Fruit fly (Drosophila melanogaster) whole organism, embryonic: ENCODE results near the gene CG42535.

Experiments
- ATbp ChIP-seq: fragments of 200-800 bp; sonication (Bioruptor generic); optimal IDR thresholded peaks from 2 replicates; lab custom pipeline; 2017; ENCODE audit warnings: missing biosample characterization, mild to moderate bottlenecking, missing genetic modification characterization, missing genetic modification reagents
- Abd-B ChIP-seq: fragments of 200-800 bp; sonication (Bioruptor generic); optimal IDR thresholded peaks from 2 replicates; lab custom pipeline; 2018; ENCODE audit warnings: missing biosample characterization, mild to moderate bottlenecking, missing genetic modification characterization, moderate library complexity
- CG10565 ChIP-seq: fragments of 200-800 bp; sonication (Bioruptor generic); optimal IDR thresholded peaks from 3 replicates; lab custom pipeline; 2016; ENCODE audit warnings: missing biosample characterization, mild to moderate bottlenecking, missing genetic modification characterization
- CG10979 ChIP-seq: fragments of 200-800 bp; sonication (Bioruptor generic); optimal IDR thresholded peaks from 2 replicates; lab custom pipeline; 2018; ENCODE audit warnings: missing biosample characterization, mild to moderate bottlenecking, missing genetic modification characterization, moderate library complexity
- CG11504 ChIP-seq: fragments of 200-800 bp; sonication (Bioruptor generic); optimal IDR thresholded peaks from 3 replicates; lab custom pipeline; 2019; ENCODE audit warnings: missing biosample characterization, mild to moderate bottlenecking, missing genetic modification characterization, moderate library complexity
- CG12071 ChIP-seq: fragments of 200-800 bp; sonication (Bioruptor generic); optimal IDR thresholded peaks from 3 replicates; lab custom pipeline; 2018; ENCODE audit warnings: missing biosample characterization, mild to moderate bottlenecking, missing genetic modification characterization
- CG13894 ChIP-seq: fragments of 200-800 bp; sonication (Bioruptor generic); optimal IDR thresholded peaks from 3 replicates; lab custom pipeline; 2018; ENCODE audit warnings: missing biosample characterization, mild to moderate bottlenecking, missing genetic modification characterization, moderate library complexity
- CG14014 ChIP-seq: fragments of 200-800 bp; sonication (Bioruptor generic); IDR thresholded peaks from 2 replicates; pipeline ENCODE4 v1.3.6; 2022; ENCODE audit warnings: missing biosample characterization, missing genetic modification characterization
- CG14441 ChIP-seq: fragments of 200-800 bp; sonication (Bioruptor generic); IDR thresholded peaks from 2 replicates; pipeline ENCODE4 v1.3.6; 2022; ENCODE audit warnings: missing biosample characterization, missing genetic modification characterization
- CG15073 ChIP-seq: fragments of 200-800 bp; sonication (Bioruptor generic); optimal IDR thresholded peaks from 2 replicates; lab custom pipeline; 2016; ENCODE audit warnings: missing biosample characterization, missing genetic modification characterization
- CG1529 ChIP-seq: fragments of 200-800 bp; sonication (Bioruptor generic); optimal IDR thresholded peaks from 3 replicates; lab custom pipeline; 2018; ENCODE audit warnings: missing biosample characterization, missing genetic modification characterization
- CG15514 ChIP-seq: fragments of 200-800 bp; sonication (Bioruptor generic); optimal IDR thresholded peaks from 3 replicates; lab custom pipeline; 2017; ENCODE audit warnings: missing biosample characterization, missing genetic modification characterization, mild to moderate bottlenecking, moderate library complexity, missing genetic modification reagents
- CG1792 ChIP-seq: fragments of 200-800 bp; sonication (Bioruptor generic); optimal IDR thresholded peaks from 2 replicates; lab custom pipeline; 2016; ENCODE audit warnings: missing biosample characterization, missing genetic modification characterization
- CG2199 ChIP-seq: fragments of 200-800 bp; sonication (Bioruptor generic); IDR thresholded peaks from 3 replicates; pipeline ENCODE4 v1.3.6; 2022; ENCODE audit warnings: missing biosample characterization, missing genetic modification characterization
- CG32772 ChIP-seq: fragments of 200-800 bp; sonication (Bioruptor generic); IDR thresholded peaks from 2 replicates; pipeline ENCODE4 v1.3.6; 2022; ENCODE audit warnings: missing biosample characterization, missing genetic modification characterization
- CG34376 ChIP-seq: fragments of 200-800 bp; sonication (Bioruptor generic); optimal IDR thresholded peaks from 2 replicates; lab custom pipeline; 2018; ENCODE audit warnings: missing biosample characterization, mild to moderate bottlenecking, missing genetic modification characterization
- CG3995 ChIP-seq: fragments of 200-800 bp; sonication (Bioruptor generic); optimal IDR thresholded peaks from 3 replicates; lab custom pipeline; 2016; ENCODE audit warnings: missing biosample characterization, missing genetic modification characterization
- CG4360 ChIP-seq: fragments of 200-800 bp; sonication (Bioruptor generic); IDR thresholded peaks from 2 replicates; pipeline ENCODE4 v1.3.6; 2022; ENCODE audit warnings: missing biosample characterization, missing genetic modification characterization
- CG5953 ChIP-seq: fragments of 200-800 bp; sonication (Bioruptor generic); IDR thresholded peaks from 2 replicates; pipeline ENCODE4 v1.3.6; 2022; ENCODE audit warnings: missing biosample characterization, missing genetic modification characterization
- CG7786 ChIP-seq: fragments of 200-800 bp; sonication (Bioruptor generic); optimal IDR thresholded peaks from 2 replicates; lab custom pipeline; 2016; ENCODE audit warnings: missing biosample characterization, missing genetic modification characterization
- CG8290 ChIP-seq, 3 experiments: fragments of 200-800 bp; sonication (Bioruptor generic); optimal IDR thresholded peaks; 2 replicates each; lab custom pipeline; 2016 to 2019; ENCODE audit warnings: missing biosample characterization in 3 of 3, missing genetic modification characterization in 3 of 3, mild to moderate bottlenecking in 2 of 3, moderate library complexity in 1 of 3
- CG9437 ChIP-seq: fragments of 200-800 bp; sonication (Bioruptor generic); optimal IDR thresholded peaks from 2 replicates; lab custom pipeline; 2018; ENCODE audit warnings: missing biosample characterization, mild to moderate bottlenecking, missing genetic modification characterization
- CkIIα-i1 ChIP-seq: fragments of 200-800 bp; sonication (Bioruptor generic); IDR thresholded peaks from 2 replicates; pipeline ENCODE4 v1.3.6; 2022; ENCODE audit warnings: missing biosample characterization, missing genetic modification characterization
- Dll ChIP-seq: fragments of 200-800 bp; sonication (Bioruptor generic); IDR thresholded peaks from 4 replicates; pipeline ENCODE4 v1.3.6; 2022; ENCODE audit warnings: missing biosample characterization, missing genetic modification characterization; ENCODE audit not compliant: partially characterized antibody
- Dp ChIP-seq: fragments of 200-800 bp; sonication (Bioruptor generic); optimal IDR thresholded peaks from 2 replicates; lab custom pipeline; 2018; ENCODE audit warnings: missing biosample characterization, mild to moderate bottlenecking, missing genetic modification characterization, moderate library complexity
- ERR ChIP-seq: fragments of 200-800 bp; sonication (Bioruptor generic); optimal IDR thresholded peaks from 2 replicates; lab custom pipeline; 2016; ENCODE audit warnings: missing biosample characterization, missing genetic modification characterization
- Fer1 ChIP-seq: fragments of 200-800 bp; sonication (Bioruptor generic); optimal IDR thresholded peaks from 2 replicates; lab custom pipeline; 2017; ENCODE audit warnings: missing biosample characterization, mild to moderate bottlenecking, missing genetic modification characterization
- Hmr ChIP-seq: fragments of 200-800 bp; sonication (Bioruptor generic); optimal IDR thresholded peaks from 3 replicates; lab custom pipeline; 2017; ENCODE audit warnings: mild to moderate bottlenecking, missing biosample characterization, missing genetic modification reagents, missing genetic modification characterization
- Hr3 ChIP-seq: fragments of 200-800 bp; sonication (Bioruptor generic); optimal IDR thresholded peaks from 3 replicates; lab custom pipeline; 2016; ENCODE audit warnings: missing biosample characterization, missing genetic modification characterization
- MBD-R2 ChIP-seq: fragments of 200-800 bp; sonication (Bioruptor generic); IDR thresholded peaks from 2 replicates; pipeline ENCODE4 v1.3.6; 2022; ENCODE audit warnings: missing biosample characterization, missing genetic modification characterization
- Side ChIP-seq: fragments of 200-800 bp; sonication (Bioruptor generic); optimal IDR thresholded peaks from 2 replicates; lab custom pipeline; 2016; ENCODE audit warnings: missing biosample characterization, missing genetic modification characterization
- ash1 ChIP-seq: fragments of 200-800 bp; sonication (Bioruptor generic); optimal IDR thresholded peaks from 2 replicates; lab custom pipeline; 2018; ENCODE audit warnings: missing biosample characterization, mild to moderate bottlenecking, missing genetic modification characterization
- crp ChIP-seq, 2 experiments: fragments of 200-800 bp; sonication (Bioruptor generic); optimal IDR thresholded peaks; 2 replicates in 1 of 2; 3 replicates in 1 of 2; lab custom pipeline; 2017; ENCODE audit warnings: missing biosample characterization in 2 of 2, missing genetic modification characterization in 2 of 2, mild to moderate bottlenecking in 1 of 2, moderate library complexity in 1 of 2
- gem ChIP-seq: fragments of 200-800 bp; sonication (Bioruptor generic); optimal IDR thresholded peaks from 2 replicates; lab custom pipeline; 2019; ENCODE audit warnings: missing biosample characterization, mild to moderate bottlenecking, missing genetic modification characterization, moderate library complexity
- grn ChIP-seq: fragments of 200-800 bp; sonication (Bioruptor generic); optimal IDR thresholded peaks from 3 replicates; lab custom pipeline; 2017; ENCODE audit warnings: missing biosample characterization, missing genetic modification characterization
- ind ChIP-seq: fragments of 200-800 bp; sonication (Bioruptor generic); optimal IDR thresholded peaks from 3 replicates; lab custom pipeline; 2016; ENCODE audit warnings: missing biosample characterization, missing genetic modification characterization
- jing ChIP-seq: fragments of 200-800 bp; sonication (Bioruptor generic); optimal IDR thresholded peaks from 2 replicates; lab custom pipeline; 2018; ENCODE audit warnings: missing biosample characterization, mild to moderate bottlenecking, missing genetic modification characterization
- kah ChIP-seq: fragments of 200-800 bp; sonication (Bioruptor generic); optimal IDR thresholded peaks from 2 replicates; lab custom pipeline; 2018; ENCODE audit warnings: missing biosample characterization, mild to moderate bottlenecking, missing genetic modification characterization
- luna ChIP-seq: fragments of 200-800 bp; sonication (Bioruptor generic); optimal IDR thresholded peaks from 2 replicates; lab custom pipeline; 2016; ENCODE audit warnings: missing biosample characterization, missing genetic modification characterization
- nerfin-2 ChIP-seq: fragments of 200-800 bp; sonication (Bioruptor generic); IDR thresholded peaks from 2 replicates; pipeline ENCODE4 v1.3.6; 2022; ENCODE audit warnings: missing biosample characterization, missing genetic modification characterization; ENCODE audit not compliant: partially characterized antibody
- nom ChIP-seq: fragments of 200-800 bp; sonication (Bioruptor generic); optimal IDR thresholded peaks from 2 replicates; lab custom pipeline; 2017; ENCODE audit warnings: missing biosample characterization, missing genetic modification characterization, mild to moderate bottlenecking, moderate library complexity, missing genetic modification reagents
- pan ChIP-seq, 4 experiments: fragments of >200 bp in 3 of 4; fragments of 200-800 bp in 1 of 4; sonication (Bioruptor generic) in 1 of 4; optimal IDR thresholded peaks in 3 of 4; IDR thresholded peaks in 1 of 4; 2 replicates each; pipeline versions ENCODE4 v1.3.6 to Lab custom; 2017 to 2022; ENCODE audit warnings: missing biosample characterization in 2 of 4, missing genetic modification characterization in 2 of 4, mixed read lengths in 1 of 4
- peb ChIP-seq: fragments of 200-800 bp; sonication (Bioruptor generic); IDR thresholded peaks from 2 replicates; pipeline ENCODE4 v1.3.6; 2022; ENCODE audit warnings: missing biosample characterization, missing genetic modification characterization
- sim ChIP-seq: fragments of 200-800 bp; sonication (Bioruptor generic); IDR thresholded peaks from 2 replicates; pipeline ENCODE4 v1.3.6; 2022; ENCODE audit warnings: missing biosample characterization, missing genetic modification characterization
- sug ChIP-seq: fragments of 200-800 bp; optimal IDR thresholded peaks from 2 replicates; lab custom pipeline; 2019; ENCODE audit warnings: missing biosample characterization, mild to moderate bottlenecking, missing genetic modification characterization, moderate library complexity
- zfh1 ChIP-seq: fragments of 200-800 bp; sonication (Bioruptor generic); IDR thresholded peaks from 3 replicates; pipeline ENCODE4 v1.3.6; 2022; ENCODE audit warnings: missing biosample characterization, missing genetic modification characterization

CG42535 gene

dm6 chr3L:10663190-10663763 is 32.5 kb upstream of the CG42535 start, which contains the start of gene Adi1 (continued):
- TF ChIP-seq CG13894 (tag; lab: Kevin White, UChicago) (peak; percentile 14), luna (GFP tag; lab: Kevin White, UChicago) (no peak), MBD-R2 (peak; percentile 44), CG1792 (GFP tag; lab: Kevin White, UChicago) (no peak), grn (peak; percentile 22), sim (GFP tag; lab: Robert Waterston, UW) (no peak), kah (no peak), CG15514 (no peak), CG8290 (GFP tag; optimal IDR thresholded peaks at IDR 0.05; lab: Kevin White, UChicago) (no peak), CG8290 (tag; optimal IDR thresholded peaks at IDR 0.05; lab: Kevin White, UChicago) (peak in 1 of 2 experiments; percentile 5), Fer1 (GFP tag; lab: Kevin White, UChicago) (peak; percentile 7), CG34376 (GFP tag; lab: Kevin White, UChicago) (peak; percentile 50), CG7786 (GFP tag; lab: Kevin White, UChicago) (no peak), CG15073 (no peak), jing (GFP tag; lab: Kevin White, UChicago) (no peak), CG10565 (GFP tag; lab: Kevin White, UChicago) (no peak), sug (tag; lab: Kevin White, UChicago) (peak; percentile 17), nom (GFP tag; lab: Kevin White, UChicago) (no peak), ERR (GFP tag; lab: Kevin White, UChicago) (peak; percentile 49), Abd-B (no peak), ATbp (GFP tag; lab: Kevin White, UChicago) (no peak), CG14014 (GFP tag; lab: Robert Waterston, UW) (no peak), CG12071 (GFP tag; lab: Kevin White, UChicago) (no peak)

dm6 chr3L:10660744-10661589 is 30.2 kb upstream of the CG42535 start, which contains the start of the genes CG32066 and CG8003:
Gene CG32066 (minus strand): TSS chr3L:10661013.
Gene CG8003 (plus strand): TSS chr3L:10661475.
- TF ChIP-seq ind (GFP tag; lab: Kevin White, UChicago), result peak; percentile 12
- TF ChIP-seq CG9437 (GFP tag; lab: Kevin White, UChicago), result peak; percentile 68
- TF ChIP-seq nerfin-2 (GFP tag; lab: Robert Waterston, UW), result peak; percentile 90
- TF ChIP-seq CG5953, result 0 out of 2 replicates have a peak, but pooled peaks have one; percentile 25
- peak; percentile 40 for TF ChIP-seq Hr3 (GFP tag; lab: Kevin White, UChicago)
- TF ChIP-seq ash1 (GFP tag; lab: Kevin White, UChicago), result no peak
- TF ChIP-seq CG1529, result peak; percentile 28
- peak; percentile 16 for TF ChIP-seq Hmr (GFP tag; lab: Kevin White, UChicago)
- peak; percentile 96 for TF ChIP-seq CG4360 (GFP tag; lab: Robert Waterston, UW)
- no peak for TF ChIP-seq CkIIα-i1
- TF ChIP-seq peb, result no peak
- TF ChIP-seq CG3995 (GFP tag; lab: Kevin White, UChicago), result no peak
- TF ChIP-seq CG32772 (GFP tag; lab: Robert Waterston, UW), result no peak
- TF ChIP-seq zfh1 (GFP tag; lab: Robert Waterston, UW), result peak; percentile 51; the same call in 2 of the 3 replicates
- TF ChIP-seq CG10979 (tag; lab: Kevin White, UChicago), result no peak
- TF ChIP-seq pan (optimal IDR thresholded peaks at IDR 0.05; lab: Kevin White, UChicago), result no peak
- peak in 1 of 2 experiments; percentile 17 for TF ChIP-seq pan (GFP tag; optimal IDR thresholded peaks at IDR 0.05 in 1 of 2, IDR thresholded peaks at IDR 0.05 in 1 of 2)
- peak; percentile 76 for TF ChIP-seq CG2199 (GFP tag; lab: Robert Waterston, UW)
- TF ChIP-seq crp (GFP tag; optimal IDR thresholded peaks at IDR 0.05; lab: Kevin White, UChicago), result no peak
- peak; percentile 50 for TF ChIP-seq CG11504
- peak; percentile 47 for TF ChIP-seq CG12071 (GFP tag; lab: Kevin White, UChicago)
- TF ChIP-seq Dp (GFP tag; lab: Kevin White, UChicago), result peak; percentile 6
- peak; percentile 72 for TF ChIP-seq gem (tag; lab: Kevin White, UChicago)
- no peak for TF ChIP-seq Side
- TF ChIP-seq Dll, result peak; percentile 94
- TF ChIP-seq CG14441 (GFP tag; lab: Robert Waterston, UW), result peak; percentile 31; the same call in 1 of the 2 replicates
